Fruit fly (Drosophila melanogaster) whole organism, embryonic: ENCODE measurements around the gene ATPsynG.

Experiments used
- BtbVII ChIP-seq: fragments of 200-800 bp; sonication (Bioruptor generic); optimal IDR thresholded peaks from 3 replicates; lab custom pipeline; 2017; ENCODE audit warnings: missing biosample characterization, mild to moderate bottlenecking, missing genetic modification characterization
- CG34376 ChIP-seq: fragments of 200-800 bp; sonication (Bioruptor generic); optimal IDR thresholded peaks from 2 replicates; lab custom pipeline; 2018; ENCODE audit warnings: missing biosample characterization, mild to moderate bottlenecking, missing genetic modification characterization
- CG5953 ChIP-seq: fragments of 200-800 bp; sonication (Bioruptor generic); IDR thresholded peaks from 2 replicates; pipeline ENCODE4 v1.3.6; 2022; ENCODE audit warnings: missing biosample characterization, missing genetic modification characterization
- CG6765 ChIP-seq: fragments of 200-800 bp; sonication (Bioruptor generic); optimal IDR thresholded peaks from 3 replicates; lab custom pipeline; 2017; ENCODE audit warnings: missing biosample characterization, mild to moderate bottlenecking, missing genetic modification characterization
- Med ChIP-seq: fragments of 200-800 bp; sonication (Bioruptor generic); peaks from one replicate; lab custom pipeline; 2016; ENCODE audit warnings: missing biosample characterization, missing genetic modification characterization, mild to moderate bottlenecking, inconsistent platforms, moderate library complexity
- az2 ChIP-seq: fragments of 200-800 bp; sonication (Bioruptor generic); optimal IDR thresholded peaks from 3 replicates; lab custom pipeline; 2016; ENCODE audit warnings: missing biosample characterization, missing genetic modification characterization
- emc ChIP-seq: fragments of 200-800 bp; sonication (Bioruptor generic); optimal IDR thresholded peaks from 2 replicates; lab custom pipeline; 2016; ENCODE audit warnings: missing biosample characterization, missing genetic modification characterization
- onecut ChIP-seq: fragments of 200-800 bp; sonication (Bioruptor generic); IDR thresholded peaks from 2 replicates; pipeline ENCODE4 v1.3.6; 2022; ENCODE audit warnings: missing biosample characterization, missing genetic modification characterization

dm6 chr2L:11010999-11011398 is 34.8 kb upstream of the ATPsynG start, which contains the start of the genes Art8 and dUTPase:
- TF ChIP-seq onecut (GFP tag; lab: Robert Waterston, UW): no peak
- TF ChIP-seq BtbVII: no peak
- TF ChIP-seq CG34376 (GFP tag; lab: Kevin White, UChicago): peak; percentile 58
- TF ChIP-seq CG6765: no peak
- peak; percentile 76 for TF ChIP-seq az2 (GFP tag; lab: Kevin White, UChicago)
- TF ChIP-seq emc (GFP tag; lab: Kevin White, UChicago): no peak
- peak; percentile 63; the same call in 1 of the 2 replicates for TF ChIP-seq CG5953
- TF ChIP-seq Med (GFP tag; lab: Kevin White, UChicago): peak; percentile 80
